Worm (Caenorhabditis elegans): ENCODE results near the gene D1044.1.

D1044.1 gene

ce11 chrIII:5502915-5503575 lies 41.0 kb upstream of the D1044.1 start (continued):
- TF ChIP-seq cebp-2 (GFP tag; IDR thresholded peaks at IDR 0.05) (no peak), ccch-3 (GFP tag; optimal IDR thresholded peaks at IDR 0.05) (no peak), ztf-26 (tag; optimal IDR thresholded peaks at IDR 0.05) (no peak), attf-5 (GFP tag; optimal IDR thresholded peaks at IDR 0.05) (peak; percentile 33), lsy-27 (tag; optimal IDR thresholded peaks at IDR 0.05; ENCODE audit: borderline replicate concordance, insufficient read depth) (no peak), egl-18 (GFP tag; IDR thresholded peaks at IDR 0.05) (no peak), somi-1 (GFP tag; optimal IDR thresholded peaks at IDR 0.05) (peak; percentile 18), B0336.3 (GFP tag; IDR thresholded peaks at IDR 0.05) (peak; percentile 67), let-607 (tag; optimal IDR thresholded peaks at IDR 0.05) (peak in 1 of 2 experiments; percentile 29), nhr-80 (tag; optimal IDR thresholded peaks at IDR 0.05) (peak; percentile 88), tbp1 (GFP tag; optimal IDR thresholded peaks at IDR 0.05) (peak; percentile 31), attf-6 (GFP tag; IDR thresholded peaks at IDR 0.05) (no peak), ekl-4 (GFP tag; IDR thresholded peaks at IDR 0.05) (no peak; the same call in 1 of the 2 replicates), nhr-27 (tag; optimal IDR thresholded peaks at IDR 0.05) (no peak), ZK185.1 (tag; optimal IDR thresholded peaks at IDR 0.05; ENCODE audit: poor library complexity, severe bottlenecking) (peak; percentile 14), tlf-1 (GFP tag; optimal IDR thresholded peaks at IDR 0.05) (no peak), zim-3 (tag; optimal IDR thresholded peaks at IDR 0.05) (no peak), fkh-3 (tag; optimal IDR thresholded peaks at IDR 0.05) (no peak), D2030.7 (GFP tag; IDR thresholded peaks at IDR 0.05) (no peak), him-1 (tag; optimal IDR thresholded peaks at IDR 0.05) (no peak), efl-1 (GFP tag; optimal IDR thresholded peaks at IDR 0.05) (no peak)

- TF ChIP-seq ztf-18 (tag; optimal IDR thresholded peaks at IDR 0.05) (no peak), attf-5 (GFP tag; optimal IDR thresholded peaks at IDR 0.05) (no peak), ceh-58 (GFP tag; IDR thresholded peaks at IDR 0.05) (no peak), dox-1 (GFP tag; IDR thresholded peaks at IDR 0.05) (no peak), die-1 (tag; optimal IDR thresholded peaks at IDR 0.05) (no peak), fkh-3 (tag; optimal IDR thresholded peaks at IDR 0.05) (no peak), mcd-1 (GFP tag; IDR thresholded peaks at IDR 0.05) (no peak), ztf-22 (GFP tag; optimal IDR thresholded peaks at IDR 0.05) (no peak), ceh-91 (GFP tag; IDR thresholded peaks at IDR 0.05) (peak; percentile 48; the same call in 1 of the 2 replicates), F57A8.1 (GFP tag; optimal IDR thresholded peaks at IDR 0.05) (no peak), ztf-6 (GFP tag; IDR thresholded peaks at IDR 0.05) (no peak), F57C9.4 (tag; optimal IDR thresholded peaks at IDR 0.05) (no peak), ceh-100 (GFP tag; IDR thresholded peaks at IDR 0.05) (peak; percentile 19; the same call in 1 of the 2 replicates), hmg-1.2 (GFP tag; IDR thresholded peaks at IDR 0.05) (0 out of 2 replicates have a peak, but pooled peaks have one; percentile 5), K11D2.4 (GFP tag; IDR thresholded peaks at IDR 0.05) (no peak), F37B4.10 (GFP tag; IDR thresholded peaks at IDR 0.05) (no peak), cebp-1 (GFP tag; IDR thresholded peaks at IDR 0.05) (no peak), cebp-1 (tag; optimal IDR thresholded peaks at IDR 0.05) (no peak), madf-6 (GFP tag; IDR thresholded peaks at IDR 0.05) (peak; percentile 69; the same call in 1 of the 2 replicates), B0035.1 (tag; optimal IDR thresholded peaks at IDR 0.05) (no peak), efl-1 (GFP tag; optimal IDR thresholded peaks at IDR 0.05) (peak; percentile 72), madf-3 (GFP tag; IDR thresholded peaks at IDR 0.05) (no peak), ceh-79 (tag; optimal IDR thresholded peaks at IDR 0.05) (no peak), egrh-3 (GFP tag; IDR thresholded peaks at IDR 0.05) (no peak), atf-7 (tag; optimal IDR thresholded peaks at IDR 0.05) (no peak), F49E8.2 (tag; optimal IDR thresholded peaks at IDR 0.05; ENCODE audit: insufficient read depth) (no peak), Y53G8AR.9 (GFP tag; conservative IDR thresholded peaks at IDR 0.05) (no peak), ama-1 (optimal IDR thresholded peaks at IDR 0.05) (no peak), ama-1 (GFP tag; optimal IDR thresholded peaks at IDR 0.05) (no peak), snpc-3.4 (tag; optimal IDR thresholded peaks at IDR 0.05) (peak; percentile 5)
Measured at ce11 chrIII:5503669-5504068, 40.4 kb upstream of the D1044.1 start.

Measured in whole organism, young adult.